Worm (Caenorhabditis elegans) whole organism, L4 larva: Measurements from ENCODE around the gene H02F09.2.

Experiments used
- Y105C5A.15 ChIP-seq: fragments of 200-800 bp; sonication (Bioruptor generic); IDR thresholded peaks from 2 replicates; pipeline ENCODE4 v1.3.6; 2022; ENCODE audit warnings: missing genetic modification characterization, missing compliant biosample characterization
- ceh-82 ChIP-seq: sonication (generic microtip); optimal IDR thresholded peaks from 2 replicates; lab custom pipeline; 2017; ENCODE audit warnings: missing biosample characterization, missing genetic modification characterization
- dmd-8 ChIP-seq: fragments of 200-800 bp; sonication (Bioruptor generic); IDR thresholded peaks from 2 replicates; pipeline ENCODE4 v1.3.6; 2022; ENCODE audit warnings: missing genetic modification characterization, missing compliant biosample characterization
- jun-1 ChIP-seq: fragments of 150-350 bp; optimal IDR thresholded peaks from 2 replicates; lab custom pipeline; 2014; ENCODE audit warnings: missing biosample characterization, missing genetic modification reagents, missing genetic modification characterization
- lin-1 ChIP-seq: fragments of 200-800 bp; sonication (Bioruptor generic); IDR thresholded peaks from 2 replicates; pipeline ENCODE4 v1.3.6; 2022; ENCODE audit warnings: missing genetic modification reagents, missing genetic modification characterization, missing compliant biosample characterization
- lin-15B ChIP-seq: fragments of 150-350 bp; sonication (generic microtip); optimal IDR thresholded peaks from 3 replicates; lab custom pipeline; 2014; ENCODE audit warnings: missing biosample characterization, missing genetic modification characterization
- mdl-1 ChIP-seq, 2 experiments: fragments of 150-350 bp in 1 of 2; sonication (generic microtip) in 1 of 2; optimal IDR thresholded peaks; 2 replicates each; lab custom pipeline; 2014 to 2017; ENCODE audit warnings: missing biosample characterization in 2 of 2, missing genetic modification characterization in 2 of 2
- nhr-10 ChIP-seq: fragments of 150-350 bp; optimal IDR thresholded peaks from 2 replicates; lab custom pipeline; 2014; ENCODE audit warnings: missing biosample characterization, missing genetic modification characterization
- nhr-111 ChIP-seq: fragments of 200-800 bp; sonication (Bioruptor generic); optimal IDR thresholded peaks from 2 replicates; lab custom pipeline; 2018; ENCODE audit warnings: mild to moderate bottlenecking, missing genetic modification characterization, missing compliant biosample characterization
- nhr-237 ChIP-seq: sonication (generic microtip); optimal IDR thresholded peaks from 2 replicates; lab custom pipeline; 2017; ENCODE audit warnings: missing biosample characterization, missing genetic modification characterization
- nhr-6 ChIP-seq: fragments of 150-350 bp; optimal IDR thresholded peaks from 2 replicates; lab custom pipeline; 2014; ENCODE audit warnings: missing biosample characterization, missing genetic modification characterization
- pqm-1 ChIP-seq: sonication (generic microtip); optimal IDR thresholded peaks from 2 replicates; lab custom pipeline; 2017; ENCODE audit warnings: missing biosample characterization, missing genetic modification characterization
- unc-62 ChIP-seq, 3 experiments: fragments of 150-350 bp in 1 of 3; sonication (generic microtip); optimal IDR thresholded peaks in 2 of 3; peaks in 1 of 3; 1 replicate in 1 of 3; 2 replicates in 2 of 3; lab custom pipeline; 2014 to 2017; ENCODE audit warnings: missing biosample characterization in 3 of 3, missing genetic modification characterization in 3 of 3, missing genetic modification reagents in 3 of 3, missing genotype in 1 of 3

ce11 chrX:1601563-1601962, 29.5 kb downstream of the H02F09.2 start:
- no peak for TF ChIP-seq nhr-6 (tag; lab: Kevin White, UChicago)
- no peak for TF ChIP-seq lin-15B
- no peak for TF ChIP-seq nhr-111
- TF ChIP-seq dmd-8 (GFP tag; lab: Robert Waterston, UW) = no peak
- no peak for TF ChIP-seq ceh-82
- no peak for TF ChIP-seq jun-1 (tag; lab: Kevin White, UChicago)
- no peak for TF ChIP-seq pqm-1 (tag; lab: Kevin White, UChicago)
- no peak for TF ChIP-seq nhr-237
- no peak for TF ChIP-seq Y105C5A.15 (GFP tag; lab: Robert Waterston, UW)
- TF ChIP-seq lin-1 (GFP tag; lab: Robert Waterston, UW) = no peak
- TF ChIP-seq nhr-10 (tag; lab: Kevin White, UChicago) = no peak
- no peak for TF ChIP-seq mdl-1 (tag; optimal IDR thresholded peaks at IDR 0.05; lab: Kevin White, UChicago)
- TF ChIP-seq unc-62 (GFP tag; optimal IDR thresholded peaks at IDR 0.05 in 1 of 2; lab: Kevin White, UChicago) = peak in 1 of 2 experiments; percentile 52
- no peak for TF ChIP-seq unc-62 (tag; optimal IDR thresholded peaks at IDR 0.05; lab: Kevin White, UChicago)
